Worm (Caenorhabditis elegans): ENCODE measurements around the gene pept-2.

DNA sequence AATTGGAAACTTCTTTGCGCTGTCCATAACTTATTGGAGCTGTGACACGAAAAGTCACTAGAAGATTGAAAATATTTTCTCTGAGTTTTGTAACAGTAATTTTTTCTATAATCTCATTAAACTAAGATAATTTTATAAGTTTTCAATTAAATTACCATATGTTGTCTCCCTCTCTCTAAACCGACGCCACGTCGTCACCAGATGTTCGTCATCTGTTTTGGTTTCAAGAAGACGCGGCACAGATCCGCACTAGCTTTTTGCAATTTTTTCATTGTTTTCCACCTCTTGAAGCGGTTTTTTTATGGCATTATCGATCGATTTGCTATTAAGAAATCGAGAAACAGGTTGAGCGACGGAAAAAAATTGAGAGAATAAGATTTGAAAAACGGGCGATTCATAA lies 13.5 kb downstream of the pept-2 start:
- no peak for TF ChIP-seq fkh-10 (GFP tag; optimal IDR thresholded peaks at IDR 0.05)
- TF ChIP-seq nhr-76 (tag; optimal IDR thresholded peaks at IDR 0.05): no peak
- no peak for TF ChIP-seq nhr-237 (tag; optimal IDR thresholded peaks at IDR 0.05)
- no peak for TF ChIP-seq egl-5 (tag; optimal IDR thresholded peaks at IDR 0.05)
- no peak for TF ChIP-seq ceh-9 (tag; optimal IDR thresholded peaks at IDR 0.05)
- no peak for TF ChIP-seq fos-1 (tag; optimal IDR thresholded peaks at IDR 0.05)
- TF ChIP-seq ztf-4 (tag; optimal IDR thresholded peaks at IDR 0.05): no peak
- TF ChIP-seq skn-1 (tag; optimal IDR thresholded peaks at IDR 0.05): no peak

Measured in whole organism, L3 larva.